Fruit fly (Drosophila melanogaster) whole organism, prepupa: Measurements from ENCODE around the gene Wdr59.

Source experiments
- Blimp-1 ChIP-seq: fragments of 200-800 bp; sonication (Bioruptor generic); optimal IDR thresholded peaks from 3 replicates; lab custom pipeline; 2017; ENCODE audit warnings: missing biosample characterization, missing genetic modification characterization, mild to moderate bottlenecking, moderate library complexity, missing genetic modification reagents
- CG10669 ChIP-seq: fragments of 200-800 bp; sonication (Bioruptor generic); optimal IDR thresholded peaks from 3 replicates; lab custom pipeline; 2018; ENCODE audit warnings: missing biosample characterization, mild to moderate bottlenecking, missing genetic modification characterization, moderate library complexity
- CG11294 ChIP-seq: fragments of 200-800 bp; sonication (Bioruptor generic); IDR thresholded peaks from 2 replicates; pipeline ENCODE4 v1.3.6; 2022; ENCODE audit warnings: missing biosample characterization, missing genetic modification characterization
- CG11762 ChIP-seq: fragments of 200-800 bp; sonication (Bioruptor generic); optimal IDR thresholded peaks from 3 replicates; lab custom pipeline; 2016; ENCODE audit warnings: missing biosample characterization, missing genetic modification characterization; ENCODE audit not compliant: insufficient read depth
- CG11902 ChIP-seq: fragments of 200-800 bp; sonication (Bioruptor generic); optimal IDR thresholded peaks from 3 replicates; lab custom pipeline; 2016; ENCODE audit warnings: missing biosample characterization, missing genetic modification characterization
- CG15336 ChIP-seq: fragments of 200-800 bp; sonication (Bioruptor generic); IDR thresholded peaks from 2 replicates; pipeline ENCODE4 v1.3.6; 2022; ENCODE audit warnings: missing biosample characterization, missing genetic modification characterization
- CG1621 ChIP-seq: fragments of 200-800 bp; sonication (Bioruptor generic); optimal IDR thresholded peaks from 3 replicates; lab custom pipeline; 2018; ENCODE audit warnings: missing biosample characterization, mild to moderate bottlenecking, missing genetic modification characterization
- CG3032 ChIP-seq: fragments of 200-800 bp; optimal IDR thresholded peaks from 2 replicates; lab custom pipeline; 2019; ENCODE audit warnings: missing biosample characterization, mild to moderate bottlenecking, missing genetic modification characterization, moderate library complexity
- CG32006 ChIP-seq: fragments of 200-800 bp; sonication (Bioruptor generic); optimal IDR thresholded peaks from 3 replicates; lab custom pipeline; 2017; ENCODE audit warnings: missing biosample characterization, mild to moderate bottlenecking, missing genetic modification characterization
- CG34406 ChIP-seq: fragments of 200-800 bp; sonication (Bioruptor generic); optimal IDR thresholded peaks from 3 replicates; lab custom pipeline; 2016; ENCODE audit warnings: missing biosample characterization, missing genetic modification characterization
- CG4318 ChIP-seq: fragments of 200-800 bp; sonication (Bioruptor generic); optimal IDR thresholded peaks from 3 replicates; lab custom pipeline; 2017; ENCODE audit warnings: missing biosample characterization, mild to moderate bottlenecking, missing genetic modification characterization
- CG6163 ChIP-seq: fragments of 200-800 bp; sonication (Bioruptor generic); IDR thresholded peaks from 3 replicates; pipeline ENCODE4 v1.3.6; 2022; ENCODE audit warnings: missing biosample characterization, missing genetic modification characterization
- CG6792 ChIP-seq: fragments of 200-800 bp; sonication (Bioruptor generic); optimal IDR thresholded peaks from 3 replicates; lab custom pipeline; 2016; ENCODE audit warnings: missing biosample characterization, missing genetic modification characterization
- CG6808 ChIP-seq: fragments of 200-800 bp; sonication (Bioruptor generic); optimal IDR thresholded peaks from 3 replicates; lab custom pipeline; 2017; ENCODE audit warnings: missing biosample characterization, missing genetic modification characterization, mild to moderate bottlenecking, moderate library complexity, missing genetic modification reagents
- CG8119 ChIP-seq: fragments of 200-800 bp; sonication (Bioruptor generic); IDR thresholded peaks from 3 replicates; pipeline ENCODE4 v1.3.6; 2022; ENCODE audit warnings: missing biosample characterization, missing genetic modification characterization
- CG8319 ChIP-seq: fragments of 200-800 bp; sonication (Bioruptor generic); optimal IDR thresholded peaks from 3 replicates; lab custom pipeline; 2016; ENCODE audit warnings: missing biosample characterization, missing genetic modification characterization
- CG8632 ChIP-seq: fragments of 200-800 bp; sonication (Bioruptor generic); optimal IDR thresholded peaks from 3 replicates; lab custom pipeline; 2016; ENCODE audit warnings: missing biosample characterization, missing genetic modification characterization
- CG9139 ChIP-seq: fragments of 200-800 bp; sonication (Bioruptor generic); optimal IDR thresholded peaks from 3 replicates; lab custom pipeline; 2017; ENCODE audit warnings: missing biosample characterization, mild to moderate bottlenecking, missing genetic modification characterization
- Ets21C ChIP-seq: fragments of 200-800 bp; sonication (Bioruptor generic); optimal IDR thresholded peaks from 3 replicates; lab custom pipeline; 2016; ENCODE audit warnings: missing biosample characterization, missing genetic modification characterization
- Gug ChIP-seq: fragments of 200-800 bp; sonication (Bioruptor generic); IDR thresholded peaks from 2 replicates; pipeline ENCODE4 v1.3.6; 2022; ENCODE audit warnings: missing biosample characterization, missing genetic modification characterization
- Hr39 ChIP-seq: fragments of 200-800 bp; sonication (Bioruptor generic); optimal IDR thresholded peaks from 2 replicates; lab custom pipeline; 2016; ENCODE audit warnings: missing biosample characterization, missing genetic modification characterization
- Hr4 ChIP-seq: fragments of 200-800 bp; sonication (Bioruptor generic); optimal IDR thresholded peaks from 3 replicates; lab custom pipeline; 2016; ENCODE audit warnings: missing biosample characterization, missing genetic modification characterization
- Lpt ChIP-seq: fragments of 200-800 bp; sonication (Bioruptor generic); optimal IDR thresholded peaks from 3 replicates; lab custom pipeline; 2016; ENCODE audit warnings: missing biosample characterization, missing genetic modification characterization
- Met ChIP-seq: fragments of 200-800 bp; sonication (Bioruptor generic); optimal IDR thresholded peaks from 3 replicates; lab custom pipeline; 2016; ENCODE audit warnings: missing biosample characterization, missing genetic modification characterization
- OdsH ChIP-seq: fragments of 200-800 bp; sonication (Bioruptor generic); optimal IDR thresholded peaks from 3 replicates; lab custom pipeline; 2016; ENCODE audit warnings: missing biosample characterization, missing genetic modification characterization
- Smox ChIP-seq: fragments of 200-800 bp; sonication (Bioruptor generic); optimal IDR thresholded peaks from 3 replicates; lab custom pipeline; 2016; ENCODE audit warnings: missing biosample characterization, missing genetic modification characterization
- Sox14 ChIP-seq: fragments of 200-800 bp; sonication (Bioruptor generic); optimal IDR thresholded peaks from 3 replicates; lab custom pipeline; 2016; ENCODE audit warnings: missing biosample characterization, missing genetic modification characterization
- Sox15 ChIP-seq: fragments of 200-800 bp; sonication (Bioruptor generic); optimal IDR thresholded peaks from 3 replicates; lab custom pipeline; 2016; ENCODE audit warnings: missing biosample characterization, missing genetic modification characterization
- achi ChIP-seq: fragments of 200-800 bp; sonication (Bioruptor generic); optimal IDR thresholded peaks from 3 replicates; lab custom pipeline; 2016; ENCODE audit warnings: missing biosample characterization, missing genetic modification characterization
- acj6 ChIP-seq: fragments of 200-800 bp; sonication (Bioruptor generic); optimal IDR thresholded peaks from 3 replicates; lab custom pipeline; 2016; ENCODE audit warnings: missing biosample characterization, missing genetic modification characterization
- cyc ChIP-seq: fragments of 200-800 bp; sonication (Bioruptor generic); optimal IDR thresholded peaks from 3 replicates; lab custom pipeline; 2016; ENCODE audit warnings: missing biosample characterization, missing genetic modification characterization
- dac ChIP-seq: fragments of 200-800 bp; sonication (Bioruptor generic); optimal IDR thresholded peaks from 2 replicates; lab custom pipeline; 2017; ENCODE audit warnings: missing biosample characterization, mild to moderate bottlenecking, missing genetic modification characterization
- eg ChIP-seq: fragments of 200-800 bp; sonication (Bioruptor generic); IDR thresholded peaks from 3 replicates; pipeline ENCODE4 v1.3.6; 2022; ENCODE audit warnings: missing biosample characterization, missing genetic modification characterization
- esn ChIP-seq: fragments of 200-800 bp; sonication (Bioruptor generic); optimal IDR thresholded peaks from 2 replicates; lab custom pipeline; 2016; ENCODE audit warnings: missing biosample characterization, mild to moderate bottlenecking, missing genetic modification characterization, moderate library complexity
- fd59A ChIP-seq: fragments of 200-800 bp; sonication (Bioruptor generic); optimal IDR thresholded peaks from 2 replicates; lab custom pipeline; 2017; ENCODE audit warnings: missing biosample characterization, mild to moderate bottlenecking, missing genetic modification characterization, missing genetic modification reagents
- fd85E ChIP-seq: fragments of 200-800 bp; sonication (Bioruptor generic); optimal IDR thresholded peaks from 3 replicates; lab custom pipeline; 2016; ENCODE audit warnings: missing biosample characterization, missing genetic modification characterization
- fkh ChIP-seq: fragments of 200-800 bp; sonication (Bioruptor generic); optimal IDR thresholded peaks from 3 replicates; lab custom pipeline; 2017; ENCODE audit warnings: missing biosample characterization, mild to moderate bottlenecking, missing genetic modification characterization, moderate library complexity
- lz ChIP-seq: fragments of 200-800 bp; sonication (Bioruptor generic); optimal IDR thresholded peaks from 3 replicates; lab custom pipeline; 2016; ENCODE audit warnings: missing biosample characterization, missing genetic modification characterization
- pdm3 ChIP-seq: fragments of 200-800 bp; sonication (Bioruptor generic); optimal IDR thresholded peaks from 3 replicates; lab custom pipeline; 2016; ENCODE audit warnings: missing biosample characterization, missing genetic modification characterization
- spab ChIP-seq: fragments of 200-800 bp; sonication (Bioruptor generic); optimal IDR thresholded peaks from 2 replicates; lab custom pipeline; 2017; ENCODE audit warnings: missing biosample characterization, mild to moderate bottlenecking, missing genetic modification characterization, missing genetic modification reagents
- ss ChIP-seq, 2 experiments: fragments of 200-800 bp; sonication (Bioruptor generic); optimal IDR thresholded peaks; 2 replicates in 1 of 2; 3 replicates in 1 of 2; lab custom pipeline; 2017 to 2018; ENCODE audit warnings: mild to moderate bottlenecking in 2 of 2, missing biosample characterization in 2 of 2, missing genetic modification characterization in 2 of 2, moderate library complexity in 1 of 2
- svp ChIP-seq: fragments of 200-800 bp; sonication (Bioruptor generic); peaks from one replicate; lab custom pipeline; 2016; ENCODE audit warnings: missing biosample characterization, missing genetic modification characterization
- topi ChIP-seq: fragments of 200-800 bp; sonication (Bioruptor generic); optimal IDR thresholded peaks from 3 replicates; lab custom pipeline; 2016; ENCODE audit warnings: missing biosample characterization, missing genetic modification characterization
- vri ChIP-seq: fragments of 200-800 bp; sonication (Bioruptor generic); optimal IDR thresholded peaks from 3 replicates; lab custom pipeline; 2016; ENCODE audit warnings: missing biosample characterization, mild to moderate bottlenecking, missing genetic modification characterization

The Wdr59 gene

dm6 chr2L:11052493-11052788 is 38.8 kb upstream of the Wdr59 start (continued):
- TF ChIP-seq CG11902 (peak; percentile 46), CG1621 (tag; lab: Kevin White, UChicago) (no peak), Blimp-1 (GFP tag; lab: Kevin White, UChicago) (peak; percentile 41), fkh (GFP tag; lab: Kevin White, UChicago) (no peak), fd85E (GFP tag; lab: Kevin White, UChicago) (no peak), pdm3 (GFP tag; lab: Kevin White, UChicago) (no peak), CG8319 (GFP tag; lab: Kevin White, UChicago) (no peak), CG11294 (GFP tag; lab: Robert Waterston, UW) (no peak), spab (peak; percentile 63), CG15336 (peak; percentile 34; the same call in 1 of the 2 replicates), Sox15 (GFP tag; lab: Kevin White, UChicago) (peak; percentile 31), CG8632 (GFP tag; lab: Kevin White, UChicago) (peak; percentile 80), Hr39 (GFP tag; lab: Kevin White, UChicago) (no peak), cyc (GFP tag; lab: Kevin White, UChicago) (no peak), acj6 (GFP tag; lab: Kevin White, UChicago) (peak; percentile 52), achi (GFP tag; lab: Kevin White, UChicago) (peak; percentile 68), lz (GFP tag; lab: Kevin White, UChicago) (peak; percentile 15), CG6792 (GFP tag; lab: Kevin White, UChicago) (peak; percentile 19), CG10669 (GFP tag; lab: Kevin White, UChicago) (peak; percentile 70), vri (no peak), CG8119 (GFP tag; lab: Robert Waterston, UW) (peak; percentile 49; the same call in 1 of the 3 replicates), Ets21C (GFP tag; lab: Kevin White, UChicago) (no peak), fd59A (GFP tag; lab: Kevin White, UChicago) (no peak), CG11762 (GFP tag; lab: Kevin White, UChicago) (peak; percentile 9), CG6808 (GFP tag; lab: Kevin White, UChicago) (peak; percentile 25), topi (GFP tag; lab: Kevin White, UChicago) (peak; percentile 26)

dm6 chr2L:11053018-11053807 is 38.0 kb upstream of the Wdr59 start:
- TF ChIP-seq CG6163 (GFP tag; lab: Robert Waterston, UW): peak; percentile 94
- TF ChIP-seq Hr39 (GFP tag; lab: Kevin White, UChicago): peak; percentile 87
- peak; percentile 47; the same call in 1 of the 2 replicates for TF ChIP-seq CG15336
- TF ChIP-seq dac (GFP tag; lab: Kevin White, UChicago): peak; percentile 6
- peak; percentile 92 for TF ChIP-seq OdsH (GFP tag; lab: Kevin White, UChicago)
- TF ChIP-seq CG9139 (GFP tag; lab: Kevin White, UChicago): peak; percentile 79
- peak; percentile 58 for TF ChIP-seq Lpt (GFP tag; lab: Kevin White, UChicago)
- peak; percentile 86 for TF ChIP-seq CG1621 (tag; lab: Kevin White, UChicago)
- peak; percentile 91 for TF ChIP-seq lz (GFP tag; lab: Kevin White, UChicago)
- peak; percentile 42; the same call in 2 of the 3 replicates for TF ChIP-seq CG8119 (GFP tag; lab: Robert Waterston, UW)
- peak; percentile 90 for TF ChIP-seq Sox15 (GFP tag; lab: Kevin White, UChicago)
- TF ChIP-seq Ets21C (GFP tag; lab: Kevin White, UChicago): peak; percentile 82
- TF ChIP-seq Sox14 (GFP tag; lab: Kevin White, UChicago): peak; percentile 86
- no peak for TF ChIP-seq CG4318 (GFP tag; lab: Kevin White, UChicago)
- peak; percentile 88 for TF ChIP-seq CG11762 (GFP tag; lab: Kevin White, UChicago)
- TF ChIP-seq CG34406 (GFP tag; lab: Kevin White, UChicago): peak; percentile 89
- TF ChIP-seq CG6792 (GFP tag; lab: Kevin White, UChicago): peak; percentile 93
- TF ChIP-seq CG3032 (tag; lab: Kevin White, UChicago): peak; percentile 89
- peak; percentile 62 for TF ChIP-seq Blimp-1 (GFP tag; lab: Kevin White, UChicago)
- TF ChIP-seq Hr4 (GFP tag; lab: Kevin White, UChicago): peak; percentile 59
- peak; percentile 91 for TF ChIP-seq cyc (GFP tag; lab: Kevin White, UChicago)
- TF ChIP-seq CG11902: peak; percentile 93
- peak; percentile 88 for TF ChIP-seq spab
- TF ChIP-seq eg (GFP tag; lab: Robert Waterston, UW): peak; percentile 70
- TF ChIP-seq vri: peak; percentile 84
- TF ChIP-seq CG8319 (GFP tag; lab: Kevin White, UChicago): peak; percentile 93
- TF ChIP-seq Gug: peak; percentile 66
- TF ChIP-seq esn (GFP tag; lab: Kevin White, UChicago): peak; percentile 93
- no peak for TF ChIP-seq CG11294 (GFP tag; lab: Robert Waterston, UW)
- TF ChIP-seq pdm3 (GFP tag; lab: Kevin White, UChicago): peak; percentile 90
- TF ChIP-seq CG8632 (GFP tag; lab: Kevin White, UChicago): peak; percentile 86
- TF ChIP-seq svp (GFP tag; lab: Kevin White, UChicago): peak; percentile 100
- TF ChIP-seq fd85E (GFP tag; lab: Kevin White, UChicago): peak; percentile 79
- peak; percentile 86 to 92 for TF ChIP-seq ss (GFP tag; optimal IDR thresholded peaks at IDR 0.05; lab: Kevin White, UChicago)
- TF ChIP-seq CG32006 (GFP tag; lab: Kevin White, UChicago): peak; percentile 50
- peak; percentile 94 for TF ChIP-seq Met (GFP tag; lab: Kevin White, UChicago)
- peak; percentile 91 for TF ChIP-seq Smox (GFP tag; lab: Kevin White, UChicago)
- TF ChIP-seq CG10669 (GFP tag; lab: Kevin White, UChicago): peak; percentile 90
